Worm (Caenorhabditis elegans): Measurements from ENCODE around the gene fbxa-15.

The fbxa-15 gene

ce11 chrIII:1349313-1349712 lies 27.9 kb upstream of the fbxa-15 start, which contains the start of gene fbxa-25:
Gene fbxa-25, minus strand, starts transcription at chrIII:1349450.
- TF ChIP-seq F37D6.2 (tag; optimal IDR thresholded peaks at IDR 0.05) (no peak), nhr-11 (tag; optimal IDR thresholded peaks at IDR 0.05) (no peak), daf-19 (GFP tag; conservative IDR thresholded peaks at IDR 0.05) (no peak), mxl-3 (GFP tag; optimal IDR thresholded peaks at IDR 0.05) (peak; percentile 30), Y75B8A.6 (GFP tag; IDR thresholded peaks at IDR 0.05) (no peak), lir-3 (tag; optimal IDR thresholded peaks at IDR 0.05) (no peak), nhr-77 (tag; optimal IDR thresholded peaks at IDR 0.05) (no peak), ceh-62 (tag; optimal IDR thresholded peaks at IDR 0.05) (no peak), set-16 (GFP tag; IDR thresholded peaks at IDR 0.05) (no peak), lsy-2 (tag; optimal IDR thresholded peaks at IDR 0.05) (no peak), nhr-28 (tag; optimal IDR thresholded peaks at IDR 0.05) (peak; percentile 34), aly-2 (tag; optimal IDR thresholded peaks at IDR 0.05) (no peak), php-3 (GFP tag; IDR thresholded peaks at IDR 0.05) (0 out of 2 replicates have a peak, but pooled peaks have one; percentile 48), lin-38 (GFP tag; IDR thresholded peaks at IDR 0.05) (no peak), vab-7 (GFP tag; IDR thresholded peaks at IDR 0.05) (no peak), lin-13 (GFP tag; optimal IDR thresholded peaks at IDR 0.05) (no peak), duxl-1 (tag; optimal IDR thresholded peaks at IDR 0.05; ENCODE audit: poor library complexity) (no peak), tag-97 (GFP tag; IDR thresholded peaks at IDR 0.05) (no peak), daf-16 (GFP tag; optimal IDR thresholded peaks at IDR 0.05) (no peak), daf-16 (tag; optimal IDR thresholded peaks at IDR 0.05) (peak; percentile 29), lim-7 (GFP tag; IDR thresholded peaks at IDR 0.05) (no peak), lin-15B (tag; optimal IDR thresholded peaks at IDR 0.05) (no peak), tra-1 (GFP tag; IDR thresholded peaks at IDR 0.05) (no peak), mdt-29 (GFP tag; IDR thresholded peaks at IDR 0.05) (no peak), ZK337.2 (GFP tag; IDR thresholded peaks at IDR 0.05) (no peak), ztf-11 (tag; optimal IDR thresholded peaks at IDR 0.05) (no peak), hif-1 (tag; optimal IDR thresholded peaks at IDR 0.05) (peak in 1 of 2 experiments; percentile 20), D1046.2 (GFP tag; IDR thresholded peaks at IDR 0.05) (no peak), egl-27 (tag; optimal IDR thresholded peaks at IDR 0.05) (no peak), dmd-9 (GFP tag; IDR thresholded peaks at IDR 0.05) (no peak), hlh-11 (tag; optimal IDR thresholded peaks at IDR 0.05) (no peak), zip-2 (tag; optimal IDR thresholded peaks at IDR 0.05) (no peak), mdl-1 (tag; optimal IDR thresholded peaks at IDR 0.05) (peak in 1 of 2 experiments; percentile 31), dve-1 (tag; optimal IDR thresholded peaks at IDR 0.05; ENCODE audit: insufficient read depth) (no peak), dmd-8 (GFP tag; IDR thresholded peaks at IDR 0.05) (no peak), sdz-12 (GFP tag; optimal IDR thresholded peaks at IDR 0.05) (no peak), mes-2 (tag; optimal IDR thresholded peaks at IDR 0.05; ENCODE audit: poor library complexity, severe bottlenecking) (no peak), F44E2.7 (GFP tag; IDR thresholded peaks at IDR 0.05) (no peak), zip-11 (GFP tag; IDR thresholded peaks at IDR 0.05) (no peak), spr-1 (tag; optimal IDR thresholded peaks at IDR 0.05) (no peak), F49E8.2 (tag; optimal IDR thresholded peaks at IDR 0.05; ENCODE audit: borderline replicate concordance) (no peak), nhr-10 (tag; optimal IDR thresholded peaks at IDR 0.05) (no peak), madf-9 (GFP tag; conservative IDR thresholded peaks at IDR 0.05) (no peak), spr-3 (GFP tag; optimal IDR thresholded peaks at IDR 0.05) (no peak), cey-2 (tag; optimal IDR thresholded peaks at IDR 0.05; ENCODE audit: borderline replicate concordance, insufficient read depth) (no peak), jun-1 (tag; optimal IDR thresholded peaks at IDR 0.05) (no peak), ctbp-1 (GFP tag; IDR thresholded peaks at IDR 0.05) (no peak), pqm-1 (tag; optimal IDR thresholded peaks at IDR 0.05) (peak; percentile 64), nhr-48 (tag; optimal IDR thresholded peaks at IDR 0.05) (no peak), nhr-42 (GFP tag; IDR thresholded peaks at IDR 0.05) (no peak), ama-1 (optimal IDR thresholded peaks at IDR 0.05) (no peak), nhr-76 (tag; optimal IDR thresholded peaks at IDR 0.05) (no peak), T20F7.1 (GFP tag; optimal IDR thresholded peaks at IDR 0.05) (no peak)

All from whole organism, L4 larva.